Worm (Caenorhabditis elegans) whole organism, L4 larva: ENCODE measurements around the gene F28C10.3.

Source experiments
- F10B5.3 ChIP-seq: sonication (generic microtip); optimal IDR thresholded peaks from 2 replicates; lab custom pipeline; 2016; ENCODE audit warnings: mild to moderate bottlenecking, missing genetic modification characterization, missing compliant biosample characterization
- F49E8.2 ChIP-seq: sonication (generic microtip); optimal IDR thresholded peaks from 2 replicates; lab custom pipeline; 2016; ENCODE audit warnings: missing compliant biosample characterization, mild to moderate bottlenecking, missing genetic modification characterization, borderline replicate concordance
- T20F7.1 ChIP-seq: fragments of 200-800 bp; sonication (Bioruptor generic); optimal IDR thresholded peaks from 2 replicates; lab custom pipeline; 2018; ENCODE audit warnings: mild to moderate bottlenecking, missing genetic modification characterization, missing compliant biosample characterization
- T26A8.4 ChIP-seq: fragments of 200-800 bp; sonication (Bioruptor generic); IDR thresholded peaks from 2 replicates; pipeline ENCODE4 v1.3.6; 2022; ENCODE audit warnings: missing genetic modification characterization, missing compliant biosample characterization
- Y48G9A.11 ChIP-seq: fragments of 200-800 bp; sonication (Bioruptor generic); IDR thresholded peaks from 2 replicates; pipeline ENCODE4 v1.3.6; 2022; ENCODE audit warnings: missing genetic modification reagents, missing genetic modification characterization, missing compliant biosample characterization
- ZK337.2 ChIP-seq: fragments of 200-800 bp; sonication (Bioruptor generic); IDR thresholded peaks from 2 replicates; pipeline ENCODE4 v1.3.6; 2022; ENCODE audit warnings: missing genetic modification reagents, missing genetic modification characterization, missing compliant biosample characterization
- aha-1 ChIP-seq: fragments of 150-350 bp; peaks from one replicate; lab custom pipeline; 2014; ENCODE audit warnings: missing biosample characterization, missing genetic modification characterization
- attf-4 ChIP-seq: sonication (generic microtip); optimal IDR thresholded peaks from 3 replicates; lab custom pipeline; 2017; ENCODE audit warnings: missing biosample characterization, missing genetic modification characterization
- ces-1 ChIP-seq: fragments of 150-350 bp; sonication (generic microtip); optimal IDR thresholded peaks from 4 replicates; lab custom pipeline; 2014; ENCODE audit warnings: missing biosample characterization, missing genetic modification reagents, missing genetic modification characterization
- cey-2 ChIP-seq: sonication (generic microtip); optimal IDR thresholded peaks from 3 replicates; lab custom pipeline; 2017; ENCODE audit warnings: missing genetic modification characterization, mild to moderate bottlenecking, missing compliant biosample characterization, antibody characterized with exemption, borderline replicate concordance; ENCODE audit not compliant: insufficient read depth
- daf-12 ChIP-seq: fragments of 150-350 bp; optimal IDR thresholded peaks from 2 replicates; lab custom pipeline; 2014; ENCODE audit warnings: missing biosample characterization, missing genetic modification reagents, missing genetic modification characterization
- dmd-6 ChIP-seq: fragments of 200-800 bp; sonication (Bioruptor generic); IDR thresholded peaks from 2 replicates; pipeline ENCODE4 v1.3.6; 2022; ENCODE audit warnings: missing genetic modification reagents, missing genetic modification characterization, missing compliant biosample characterization
- dmd-8 ChIP-seq: fragments of 200-800 bp; sonication (Bioruptor generic); IDR thresholded peaks from 2 replicates; pipeline ENCODE4 v1.3.6; 2022; ENCODE audit warnings: missing genetic modification characterization, missing compliant biosample characterization
- dmd-9 ChIP-seq: fragments of 200-800 bp; sonication (Bioruptor generic); IDR thresholded peaks from 2 replicates; pipeline ENCODE4 v1.3.6; 2022; ENCODE audit warnings: missing genetic modification reagents, missing genetic modification characterization, missing compliant biosample characterization
- dpl-1 ChIP-seq: fragments of 150-350 bp; optimal IDR thresholded peaks from 2 replicates; lab custom pipeline; 2014; ENCODE audit warnings: missing biosample characterization, missing genetic modification reagents, missing genetic modification characterization
- egl-27 ChIP-seq: sonication (generic microtip); optimal IDR thresholded peaks from 3 replicates; lab custom pipeline; 2017; ENCODE audit warnings: missing biosample characterization, missing genetic modification reagents, missing genetic modification characterization
- fkh-10 ChIP-seq: fragments of 150-350 bp; optimal IDR thresholded peaks from 2 replicates; lab custom pipeline; 2014; ENCODE audit warnings: missing biosample characterization, missing genetic modification reagents, missing genetic modification characterization
- fos-1 ChIP-seq: fragments of 150-350 bp; optimal IDR thresholded peaks from 2 replicates; lab custom pipeline; 2014; ENCODE audit warnings: missing biosample characterization, missing genetic modification characterization
- gei-8 ChIP-seq: fragments of 200-800 bp; sonication (Bioruptor generic); optimal IDR thresholded peaks from 2 replicates; lab custom pipeline; 2018; ENCODE audit warnings: mild to moderate bottlenecking, missing genetic modification characterization, missing compliant biosample characterization
- hif-1 ChIP-seq, 2 experiments: sonication (generic microtip); optimal IDR thresholded peaks; 2 replicates each; lab custom pipeline; 2016 to 2017; ENCODE audit warnings: missing compliant biosample characterization in 2 of 2, missing genetic modification characterization in 2 of 2, missing genetic modification reagents in 2 of 2, missing genotype in 2 of 2, mild to moderate bottlenecking in 1 of 2
- hlh-11 ChIP-seq: fragments of 200-800 bp; sonication (Bioruptor generic); optimal IDR thresholded peaks from 2 replicates; lab custom pipeline; 2018; ENCODE audit warnings: mild to moderate bottlenecking, missing genetic modification characterization, missing compliant biosample characterization
- lin-13 ChIP-seq: fragments of 150-350 bp; optimal IDR thresholded peaks from 2 replicates; lab custom pipeline; 2014; ENCODE audit warnings: missing biosample characterization, missing genetic modification reagents, missing genetic modification characterization
- lir-3 ChIP-seq: sonication (generic microtip); optimal IDR thresholded peaks from 2 replicates; lab custom pipeline; 2016; ENCODE audit warnings: mild to moderate bottlenecking, missing genetic modification characterization, missing compliant biosample characterization
- madf-9 ChIP-seq: fragments of 200-800 bp; sonication (Bioruptor generic); conservative IDR thresholded peaks from 2 replicates; pipeline ENCODE4 v1.3.6; 2022; ENCODE audit warnings: missing genetic modification reagents, missing genetic modification characterization, missing compliant biosample characterization
- mdt-29 ChIP-seq: fragments of 200-800 bp; sonication (Bioruptor generic); IDR thresholded peaks from 2 replicates; pipeline ENCODE4 v1.3.6; 2022; ENCODE audit warnings: missing genetic modification reagents, missing genetic modification characterization, missing compliant biosample characterization
- mep-1 ChIP-seq: fragments of 150-350 bp; sonication (generic microtip); optimal IDR thresholded peaks from 3 replicates; lab custom pipeline; 2014; ENCODE audit warnings: missing biosample characterization, missing genetic modification characterization
- mxl-2 ChIP-seq: fragments of 200-800 bp; sonication (Bioruptor generic); conservative IDR thresholded peaks from 2 replicates; pipeline ENCODE4 v1.3.6; 2022; ENCODE audit warnings: missing genetic modification reagents, missing genetic modification characterization, missing compliant biosample characterization
- nhr-111 ChIP-seq: fragments of 200-800 bp; sonication (Bioruptor generic); optimal IDR thresholded peaks from 2 replicates; lab custom pipeline; 2018; ENCODE audit warnings: mild to moderate bottlenecking, missing genetic modification characterization, missing compliant biosample characterization
- nhr-237 ChIP-seq: sonication (generic microtip); optimal IDR thresholded peaks from 2 replicates; lab custom pipeline; 2017; ENCODE audit warnings: missing biosample characterization, missing genetic modification characterization
- nhr-28 ChIP-seq: fragments of 150-350 bp; optimal IDR thresholded peaks from 2 replicates; lab custom pipeline; 2014; ENCODE audit warnings: missing biosample characterization, missing genetic modification characterization
- nhr-48 ChIP-seq: sonication (generic microtip); optimal IDR thresholded peaks from 2 replicates; lab custom pipeline; 2016; ENCODE audit warnings: mild to moderate bottlenecking, missing genetic modification characterization, missing compliant biosample characterization
- nhr-6 ChIP-seq: fragments of 150-350 bp; optimal IDR thresholded peaks from 2 replicates; lab custom pipeline; 2014; ENCODE audit warnings: missing biosample characterization, missing genetic modification characterization
- nhr-77 ChIP-seq: fragments of 150-350 bp; optimal IDR thresholded peaks from 2 replicates; lab custom pipeline; 2014; ENCODE audit warnings: missing biosample characterization, missing genetic modification characterization
- php-3 ChIP-seq: fragments of 200-800 bp; sonication (Bioruptor generic); IDR thresholded peaks from 2 replicates; pipeline ENCODE4 v1.3.6; 2022; ENCODE audit warnings: missing genetic modification reagents, missing genetic modification characterization, missing compliant biosample characterization
- pqm-1 ChIP-seq: sonication (generic microtip); optimal IDR thresholded peaks from 2 replicates; lab custom pipeline; 2017; ENCODE audit warnings: missing biosample characterization, missing genetic modification characterization
- skn-1 ChIP-seq: fragments of 150-350 bp; optimal IDR thresholded peaks from 2 replicates; lab custom pipeline; 2014; ENCODE audit warnings: missing biosample characterization, missing genetic modification characterization
- snpc-1.2 ChIP-seq: fragments of 200-800 bp; sonication (Bioruptor generic); IDR thresholded peaks from 2 replicates; pipeline ENCODE4 v1.3.6; 2022; ENCODE audit warnings: missing genetic modification reagents, missing genetic modification characterization, missing compliant biosample characterization
- spr-3 ChIP-seq: fragments of 200-800 bp; sonication (Bioruptor generic); optimal IDR thresholded peaks from 2 replicates; lab custom pipeline; 2018; ENCODE audit warnings: mild to moderate bottlenecking, missing genetic modification characterization, missing compliant biosample characterization
- unc-62 ChIP-seq, 3 experiments: fragments of 150-350 bp in 1 of 3; sonication (generic microtip); optimal IDR thresholded peaks in 2 of 3; peaks in 1 of 3; 1 replicate in 1 of 3; 2 replicates in 2 of 3; lab custom pipeline; 2014 to 2017; ENCODE audit warnings: missing biosample characterization in 3 of 3, missing genetic modification characterization in 3 of 3, missing genetic modification reagents in 3 of 3, missing genotype in 1 of 3
- zip-11 ChIP-seq: fragments of 200-800 bp; sonication (Bioruptor generic); IDR thresholded peaks from 2 replicates; pipeline ENCODE4 v1.3.6; 2022; ENCODE audit warnings: missing genetic modification characterization, missing compliant biosample characterization
- zip-2 ChIP-seq: fragments of 150-350 bp; optimal IDR thresholded peaks from 2 replicates; lab custom pipeline; 2014; ENCODE audit warnings: missing biosample characterization, missing genetic modification characterization

The F28C10.3 gene

DNA sequence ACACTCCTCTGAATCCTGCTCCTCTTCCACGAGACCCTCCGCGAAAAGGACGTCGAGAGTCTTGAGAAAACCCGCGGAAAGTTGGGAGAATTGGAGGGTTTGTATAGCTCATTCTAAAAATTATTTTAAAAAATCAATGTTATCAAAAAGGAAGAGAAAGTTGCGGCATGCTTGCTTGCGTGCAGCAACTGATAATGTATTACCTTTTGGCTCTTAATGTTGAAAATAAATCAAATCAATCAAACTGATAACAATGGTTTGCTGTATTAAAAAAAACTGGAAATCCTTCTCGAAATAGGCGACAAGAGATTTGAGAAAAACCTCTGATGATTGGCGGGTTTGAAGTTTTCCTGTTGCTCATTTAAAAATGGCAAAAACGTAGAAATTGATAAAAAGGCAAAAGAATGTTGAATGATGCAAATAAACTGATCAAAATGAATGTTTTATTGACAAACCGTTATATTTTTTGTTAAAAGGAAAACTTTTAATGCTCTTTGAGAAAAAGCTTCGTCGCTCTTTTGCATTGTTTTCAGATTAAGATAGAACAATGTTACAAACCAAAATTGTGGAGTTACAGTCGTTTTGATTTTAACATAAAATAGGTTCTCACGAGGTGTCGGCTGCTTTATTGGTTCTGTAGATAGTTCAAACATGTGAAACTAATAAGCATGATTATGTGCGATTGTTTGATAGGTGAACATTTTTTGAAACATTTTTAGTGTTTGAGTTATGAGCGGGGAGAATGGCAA, 19.6 kb upstream of the F28C10.3 start:
- TF ChIP-seq fos-1 (no peak), nhr-48 (no peak), snpc-1.2 (GFP tag; lab: Robert Waterston, UW) (no peak), pqm-1 (tag; lab: Kevin White, UChicago) (peak; percentile 70), aha-1 (tag; lab: Kevin White, UChicago) (peak; percentile 41), dmd-9 (GFP tag; lab: Robert Waterston, UW) (no peak), cey-2 (tag; lab: Kevin White, UChicago) (no peak), F10B5.3 (tag; lab: Kevin White, UChicago) (no peak), attf-4 (tag; lab: Kevin White, UChicago) (no peak), dmd-8 (GFP tag; lab: Robert Waterston, UW) (no peak), nhr-28 (tag; lab: Kevin White, UChicago) (peak; percentile 4), unc-62 (GFP tag; optimal IDR thresholded peaks at IDR 0.05 in 1 of 2; lab: Kevin White, UChicago) (peak in 1 of 2 experiments; percentile 92), unc-62 (tag; optimal IDR thresholded peaks at IDR 0.05; lab: Kevin White, UChicago) (no peak), madf-9 (GFP tag; lab: Robert Waterston, UW) (no peak), lin-13 (GFP tag; lab: Kevin White, UChicago) (no peak), nhr-6 (tag; lab: Kevin White, UChicago) (no peak), T20F7.1 (GFP tag; lab: Kevin White, UChicago) (no peak), Y48G9A.11 (GFP tag; lab: Robert Waterston, UW) (no peak), mep-1 (tag; lab: Kevin White, UChicago) (no peak), hlh-11 (tag; lab: Kevin White, UChicago) (peak; percentile 28), skn-1 (tag; lab: Kevin White, UChicago) (no peak), dmd-6 (GFP tag; lab: Robert Waterston, UW) (peak; percentile 45; the same call in 1 of the 2 replicates), nhr-237 (tag; lab: Kevin White, UChicago) (no peak), daf-12 (no peak), php-3 (GFP tag; lab: Robert Waterston, UW) (peak; percentile 66; the same call in 1 of the 2 replicates), fkh-10 (GFP tag; lab: Kevin White, UChicago) (no peak), nhr-77 (tag; lab: Kevin White, UChicago) (no peak), zip-11 (GFP tag; lab: Robert Waterston, UW) (no peak), T26A8.4 (GFP tag; lab: Robert Waterston, UW) (no peak), mdt-29 (GFP tag; lab: Robert Waterston, UW) (no peak), lir-3 (tag; lab: Kevin White, UChicago) (no peak), egl-27 (tag; lab: Kevin White, UChicago) (no peak)

DNA sequence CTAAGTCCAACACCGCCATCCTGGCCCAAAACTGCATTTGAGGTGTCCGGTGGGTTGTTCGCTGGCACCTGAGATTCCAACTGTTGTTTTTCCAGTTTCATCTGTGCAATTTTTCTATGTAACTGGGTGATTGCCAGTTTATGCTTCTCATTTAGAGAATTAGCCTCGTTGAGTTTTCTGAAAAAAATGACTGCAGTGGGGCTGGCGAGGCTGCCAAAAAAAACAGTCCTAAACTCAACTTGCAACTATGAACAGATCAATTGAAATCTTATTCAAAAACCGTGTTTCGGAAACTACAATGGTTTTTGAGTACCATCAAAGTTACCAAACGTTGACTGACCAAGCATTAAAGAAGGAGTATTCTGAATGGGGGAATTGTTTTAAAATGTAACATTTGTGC, 18.2 kb upstream of the F28C10.3 start, which contains the start of gene F57C12.6:
Gene F57C12.6 (minus strand): TSS at position 101 of the 400 bp plus-strand sequence.
- TF ChIP-seq mxl-2 (GFP tag; lab: Robert Waterston, UW) (no peak), daf-12 (no peak), nhr-6 (tag; lab: Kevin White, UChicago) (no peak), hif-1 (tag; optimal IDR thresholded peaks at IDR 0.05; lab: Kevin White, UChicago) (no peak), dpl-1 (no peak), nhr-111 (GFP tag; lab: Kevin White, UChicago) (no peak), fkh-10 (GFP tag; lab: Kevin White, UChicago) (no peak), spr-3 (GFP tag; lab: Kevin White, UChicago) (no peak), nhr-237 (tag; lab: Kevin White, UChicago) (no peak), gei-8 (GFP tag; lab: Kevin White, UChicago) (no peak), ZK337.2 (GFP tag; lab: Robert Waterston, UW) (no peak), F49E8.2 (tag; lab: Kevin White, UChicago) (no peak), zip-2 (tag; lab: Kevin White, UChicago) (no peak), zip-11 (GFP tag; lab: Robert Waterston, UW) (no peak), ces-1 (GFP tag; lab: Kevin White, UChicago) (no peak)
